Worm (Caenorhabditis elegans) whole organism, young adult: Measurements from ENCODE around the gene srh-69.

Experiments used
- B0019.2 ChIP-seq: fragments of 200-800 bp; sonication (Bioruptor generic); conservative IDR thresholded peaks from 2 replicates; pipeline ENCODE4 v1.3.6; 2022; ENCODE audit warnings: missing genetic modification reagents, missing genetic modification characterization, missing compliant biosample characterization
- F23B12.7 ChIP-seq: sonication (generic microtip); optimal IDR thresholded peaks from 2 replicates; lab custom pipeline; 2017; ENCODE audit warnings: missing genetic modification characterization, mild to moderate bottlenecking, missing compliant biosample characterization, antibody characterized with exemption, moderate library complexity; ENCODE audit not compliant: insufficient read depth
- F37B4.10 ChIP-seq: fragments of 200-800 bp; sonication (Bioruptor generic); IDR thresholded peaks from 2 replicates; pipeline ENCODE4 v1.3.6; 2022; ENCODE audit warnings: missing genetic modification characterization, missing compliant biosample characterization
- K11D2.4 ChIP-seq: fragments of 200-800 bp; sonication (Bioruptor generic); IDR thresholded peaks from 2 replicates; pipeline ENCODE4 v1.3.6; 2022; ENCODE audit warnings: missing genetic modification reagents, missing genetic modification characterization, missing compliant biosample characterization
- K12H6.12 ChIP-seq: fragments of 200-800 bp; sonication (Bioruptor generic); optimal IDR thresholded peaks from 2 replicates; lab custom pipeline; 2018; ENCODE audit warnings: mild to moderate bottlenecking, missing genetic modification characterization, missing compliant biosample characterization
- Y53G8AR.9 ChIP-seq: fragments of 200-800 bp; sonication (Bioruptor generic); conservative IDR thresholded peaks from 2 replicates; pipeline ENCODE4 v1.3.6; 2022; ENCODE audit warnings: missing genetic modification reagents, missing genetic modification characterization, missing compliant biosample characterization
- Y56A3A.18 ChIP-seq: fragments of 200-800 bp; sonication (Bioruptor generic); IDR thresholded peaks from 2 replicates; pipeline ENCODE4 v1.3.6; 2022; ENCODE audit warnings: missing genetic modification reagents, missing genetic modification characterization, missing compliant biosample characterization
- Y67H2A.10 ChIP-seq: fragments of 200-800 bp; sonication (Bioruptor generic); conservative IDR thresholded peaks from 2 replicates; pipeline ENCODE4 v1.3.6; 2022; ENCODE audit warnings: missing genetic modification reagents, missing genetic modification characterization, missing compliant biosample characterization
- ZK185.1 ChIP-seq: sonication (generic microtip); optimal IDR thresholded peaks from 2 replicates; lab custom pipeline; 2016; ENCODE audit warnings: mild to moderate bottlenecking, missing genetic modification characterization, missing compliant biosample characterization; ENCODE audit not compliant: poor library complexity, severe bottlenecking
- aptf-3 ChIP-seq: fragments of 200-800 bp; sonication (Bioruptor generic); IDR thresholded peaks from 2 replicates; pipeline ENCODE4 v1.3.6; 2022; ENCODE audit warnings: missing genetic modification characterization, missing compliant biosample characterization
- attf-5 ChIP-seq: fragments of 200-800 bp; sonication (Bioruptor generic); optimal IDR thresholded peaks from 2 replicates; lab custom pipeline; 2018; ENCODE audit warnings: mild to moderate bottlenecking, missing genetic modification characterization, missing compliant biosample characterization
- cebp-2 ChIP-seq: fragments of 200-800 bp; sonication (Bioruptor generic); IDR thresholded peaks from 2 replicates; pipeline ENCODE4 v1.3.6; 2022; ENCODE audit warnings: missing genetic modification characterization, missing compliant biosample characterization
- ceh-100 ChIP-seq: fragments of 200-800 bp; sonication (Bioruptor generic); IDR thresholded peaks from 2 replicates; pipeline ENCODE4 v1.3.6; 2022; ENCODE audit warnings: missing genetic modification reagents, missing genetic modification characterization, missing compliant biosample characterization
- ceh-27 ChIP-seq: fragments of 200-800 bp; sonication (Bioruptor generic); optimal IDR thresholded peaks from 2 replicates; lab custom pipeline; 2018; ENCODE audit warnings: mild to moderate bottlenecking, missing genetic modification characterization, moderate library complexity, missing compliant biosample characterization
- ceh-91 ChIP-seq: fragments of 200-800 bp; sonication (Bioruptor generic); IDR thresholded peaks from 2 replicates; pipeline ENCODE4 v1.3.6; 2022; ENCODE audit warnings: missing genetic modification reagents, missing genetic modification characterization, missing compliant biosample characterization
- chd-7 ChIP-seq: sonication (generic microtip); optimal IDR thresholded peaks from 2 replicates; lab custom pipeline; 2016; ENCODE audit warnings: mild to moderate bottlenecking, missing genetic modification characterization, moderate library complexity, missing compliant biosample characterization
- dox-1 ChIP-seq: fragments of 200-800 bp; sonication (Bioruptor generic); IDR thresholded peaks from 2 replicates; pipeline ENCODE4 v1.3.6; 2022; ENCODE audit warnings: missing genetic modification reagents, missing genetic modification characterization, missing compliant biosample characterization
- dpl-1 ChIP-seq: fragments of 150-350 bp; optimal IDR thresholded peaks from 2 replicates; lab custom pipeline; 2014; ENCODE audit warnings: missing biosample characterization, missing genetic modification reagents, missing genetic modification characterization
- efl-1 ChIP-seq: fragments of 150-350 bp; optimal IDR thresholded peaks from 2 replicates; lab custom pipeline; 2014; ENCODE audit warnings: missing biosample characterization, missing genetic modification reagents, missing genetic modification characterization
- egl-18 ChIP-seq: fragments of 200-800 bp; sonication (Bioruptor generic); IDR thresholded peaks from 2 replicates; pipeline ENCODE4 v1.3.6; 2022; ENCODE audit warnings: missing genetic modification reagents, missing genetic modification characterization, missing compliant biosample characterization
- egl-44 ChIP-seq: fragments of 200-800 bp; sonication (Bioruptor generic); IDR thresholded peaks from 2 replicates; pipeline ENCODE4 v1.3.6; 2022; ENCODE audit warnings: missing genetic modification reagents, missing genetic modification characterization, missing compliant biosample characterization
- ekl-4 ChIP-seq: fragments of 200-800 bp; sonication (Bioruptor generic); IDR thresholded peaks from 2 replicates; pipeline ENCODE4 v1.3.6; 2022; ENCODE audit warnings: missing genetic modification reagents, missing genetic modification characterization, missing compliant biosample characterization
- ets-4 ChIP-seq: fragments of 200-800 bp; sonication (Bioruptor generic); optimal IDR thresholded peaks from 2 replicates; lab custom pipeline; 2018; ENCODE audit warnings: mild to moderate bottlenecking, missing genetic modification characterization, missing compliant biosample characterization
- let-526 ChIP-seq: fragments of 200-800 bp; sonication (Bioruptor generic); IDR thresholded peaks from 2 replicates; pipeline ENCODE4 v1.3.6; 2022; ENCODE audit warnings: missing genetic modification reagents, missing genetic modification characterization, missing compliant biosample characterization
- let-607 ChIP-seq, 2 experiments: fragments of 200-800 bp in 1 of 2; sonication (Bioruptor generic) in 1 of 2; sonication (generic microtip) in 1 of 2; optimal IDR thresholded peaks; 2 replicates each; lab custom pipeline; 2016 to 2018; ENCODE audit warnings: mild to moderate bottlenecking in 2 of 2, missing compliant biosample characterization in 2 of 2, missing genetic modification characterization in 2 of 2, moderate library complexity in 2 of 2, missing genotype in 1 of 2
- lin-54 ChIP-seq: fragments of 200-800 bp; sonication (Bioruptor generic); optimal IDR thresholded peaks from 2 replicates; lab custom pipeline; 2018; ENCODE audit warnings: mild to moderate bottlenecking, missing genetic modification characterization, missing compliant biosample characterization
- madf-10 ChIP-seq: sonication (generic microtip); optimal IDR thresholded peaks from 2 replicates; lab custom pipeline; 2016; ENCODE audit warnings: mild to moderate bottlenecking, missing genetic modification characterization, missing compliant biosample characterization
- madf-3 ChIP-seq: fragments of 200-800 bp; sonication (Bioruptor generic); IDR thresholded peaks from 2 replicates; pipeline ENCODE4 v1.3.6; 2022; ENCODE audit warnings: missing genetic modification reagents, missing genetic modification characterization, missing compliant biosample characterization
- madf-6 ChIP-seq: fragments of 200-800 bp; sonication (Bioruptor generic); IDR thresholded peaks from 2 replicates; pipeline ENCODE4 v1.3.6; 2022; ENCODE audit warnings: missing genetic modification reagents, missing genetic modification characterization, missing compliant biosample characterization
- nfya-2 ChIP-seq: fragments of 200-800 bp; sonication (Bioruptor generic); IDR thresholded peaks from 2 replicates; pipeline ENCODE4 v1.3.6; 2022; ENCODE audit warnings: missing genetic modification reagents, missing genetic modification characterization, missing compliant biosample characterization
- nfyb-1 ChIP-seq: fragments of 200-800 bp; sonication (Bioruptor generic); IDR thresholded peaks from 2 replicates; pipeline ENCODE4 v1.3.6; 2022; ENCODE audit warnings: missing genetic modification reagents, missing genetic modification characterization, missing compliant biosample characterization
- nhr-27 ChIP-seq: fragments of 200-800 bp; sonication (Bioruptor generic); optimal IDR thresholded peaks from 2 replicates; lab custom pipeline; 2018; ENCODE audit warnings: mild to moderate bottlenecking, missing genetic modification characterization, moderate library complexity, missing compliant biosample characterization
- nhr-80 ChIP-seq: sonication (generic microtip); optimal IDR thresholded peaks from 2 replicates; lab custom pipeline; 2016; ENCODE audit warnings: missing genetic modification characterization, missing compliant biosample characterization
- nhr-90 ChIP-seq: sonication (generic microtip); optimal IDR thresholded peaks from 2 replicates; lab custom pipeline; 2016; ENCODE audit warnings: missing genotype, mild to moderate bottlenecking, missing genetic modification characterization, missing compliant biosample characterization
- rcor-1 ChIP-seq: fragments of 200-800 bp; sonication (Bioruptor generic); IDR thresholded peaks from 2 replicates; pipeline ENCODE4 v1.3.6; 2022; ENCODE audit warnings: missing genetic modification reagents, missing genetic modification characterization, missing compliant biosample characterization
- repo-1 ChIP-seq: sonication (generic microtip); optimal IDR thresholded peaks from 2 replicates; lab custom pipeline; 2017; ENCODE audit warnings: mild to moderate bottlenecking, missing genetic modification characterization, missing compliant biosample characterization
- snpc-1.1 ChIP-seq: sonication (generic microtip); optimal IDR thresholded peaks from 2 replicates; lab custom pipeline; 2017; ENCODE audit warnings: missing genetic modification characterization, mild to moderate bottlenecking, missing compliant biosample characterization, antibody characterized with exemption, moderate library complexity, missing genotype, missing genetic modification reagents; ENCODE audit not compliant: insufficient read depth
- snpc-4 ChIP-seq, 5 experiments: fragments of 150-350 bp in 1 of 5; sonication (generic microtip) in 4 of 5; optimal IDR thresholded peaks; 2 replicates each; lab custom pipeline; 2014 to 2018; ENCODE audit warnings: missing genetic modification characterization in 5 of 5, missing biosample characterization in 3 of 5, antibody characterized with exemption in 2 of 5, mild to moderate bottlenecking in 2 of 5, missing compliant biosample characterization in 2 of 5, missing genotype in 2 of 5, moderate library complexity in 2 of 5, missing genetic modification reagents in 1 of 5
- somi-1 ChIP-seq: fragments of 200-800 bp; sonication (Bioruptor generic); optimal IDR thresholded peaks from 2 replicates; lab custom pipeline; 2018; ENCODE audit warnings: mild to moderate bottlenecking, missing genetic modification characterization, missing compliant biosample characterization
- tbp1 ChIP-seq: fragments of 200-800 bp; sonication (Bioruptor generic); optimal IDR thresholded peaks from 2 replicates; lab custom pipeline; 2018; ENCODE audit warnings: mild to moderate bottlenecking, missing genetic modification characterization, missing compliant biosample characterization
- unc-62 ChIP-seq: fragments of 150-350 bp; optimal IDR thresholded peaks from 2 replicates; lab custom pipeline; 2014; ENCODE audit warnings: missing biosample characterization, missing genetic modification reagents, missing genetic modification characterization
- zfh-2 ChIP-seq: fragments of 200-800 bp; sonication (Bioruptor generic); conservative IDR thresholded peaks from 2 replicates; pipeline ENCODE4 v1.3.6; 2022; ENCODE audit warnings: missing genetic modification reagents, missing genetic modification characterization, missing compliant biosample characterization
- zim-3 ChIP-seq: sonication (generic microtip); optimal IDR thresholded peaks from 2 replicates; lab custom pipeline; 2017; ENCODE audit warnings: mild to moderate bottlenecking, missing genetic modification characterization, moderate library complexity, missing compliant biosample characterization
- ztf-18 ChIP-seq: sonication (generic microtip); optimal IDR thresholded peaks from 2 replicates; lab custom pipeline; 2016; ENCODE audit warnings: missing genotype, mild to moderate bottlenecking, missing genetic modification characterization, missing compliant biosample characterization
- ztf-22 ChIP-seq: fragments of 200-800 bp; sonication (Bioruptor generic); optimal IDR thresholded peaks from 2 replicates; lab custom pipeline; 2018; ENCODE audit warnings: mild to moderate bottlenecking, missing genetic modification characterization, moderate library complexity, missing compliant biosample characterization

The srh-69 gene

DNA sequence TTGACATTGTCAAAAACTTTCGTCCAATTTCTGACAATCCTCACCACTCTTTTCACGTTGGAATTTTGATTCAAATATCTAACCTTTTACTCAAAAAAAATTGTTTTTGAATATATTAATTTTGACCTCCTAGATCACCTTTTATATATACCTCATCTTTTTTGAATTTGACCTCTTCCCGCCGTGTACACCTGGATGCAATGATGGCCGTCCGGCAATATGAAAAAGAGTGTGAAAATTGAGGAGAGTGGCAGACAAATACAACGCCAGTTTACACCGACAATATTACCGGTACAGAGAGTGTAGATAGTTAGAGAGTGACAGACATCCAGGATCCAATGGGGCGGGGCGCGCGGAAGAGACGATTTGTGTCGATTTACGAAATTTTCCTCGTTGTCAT lies 5.1 kb upstream of the srh-69 start, which contains the start of gene ceh-99 (continued):
- TF ChIP-seq Y56A3A.18 (GFP tag; lab: Robert Waterston, UW) (peak; percentile 14; the same call in 1 of the 2 replicates), ceh-100 (GFP tag; lab: Robert Waterston, UW) (no peak), nfya-2 (GFP tag; lab: Robert Waterston, UW) (no peak), somi-1 (GFP tag; lab: Kevin White, UChicago) (no peak), dpl-1 (GFP tag; lab: Kevin White, UChicago) (no peak), B0019.2 (no peak), madf-3 (GFP tag; lab: Robert Waterston, UW) (0 out of 2 replicates have a peak, but pooled peaks have one; percentile 42), egl-18 (GFP tag; lab: Robert Waterston, UW) (no peak), madf-6 (GFP tag; lab: Robert Waterston, UW) (peak; percentile 76)

DNA sequence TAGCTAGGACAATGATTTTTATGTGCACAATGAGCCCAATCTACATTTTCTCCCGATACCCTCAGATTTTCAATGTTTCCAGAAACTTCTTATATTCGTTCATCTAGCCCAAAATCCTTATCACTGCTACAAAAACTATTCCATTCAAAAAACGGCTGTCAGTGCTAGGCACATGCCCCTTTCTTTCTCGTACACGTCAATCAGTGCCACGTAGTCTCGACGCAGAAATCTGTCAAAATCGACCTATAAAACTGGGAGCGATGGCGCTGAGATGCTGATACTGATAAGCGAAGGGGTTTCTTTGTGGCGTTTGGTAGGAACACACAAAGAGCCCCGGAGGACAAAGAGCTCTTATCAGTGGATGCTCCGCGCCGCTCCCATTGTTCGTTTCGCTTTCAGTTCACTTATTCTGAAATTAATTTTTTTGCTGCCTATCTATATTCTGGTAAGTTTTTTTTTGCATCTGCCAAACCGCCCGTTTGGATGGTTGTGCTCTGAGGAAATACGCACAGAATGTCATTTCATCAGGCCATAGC lies 4.4 kb upstream of the srh-69 start, which contains the start of gene srh-70:
TSS of gene srh-70 (minus strand) at position 51 of the 536 bp plus-strand sequence.
- peak; percentile 1 for TF ChIP-seq ztf-18 (tag; lab: Kevin White, UChicago)
- TF ChIP-seq ets-4 = peak; percentile 21
- TF ChIP-seq ZK185.1 = peak; percentile 46
- peak; percentile 5 for TF ChIP-seq F23B12.7
- TF ChIP-seq ekl-4 (GFP tag; lab: Robert Waterston, UW) = 0 out of 2 replicates have a peak, but pooled peaks have one; percentile 8
- TF ChIP-seq nhr-27 = no peak
- no peak for TF ChIP-seq aptf-3 (GFP tag; lab: Robert Waterston, UW)
- 0 out of 2 replicates have a peak, but pooled peaks have one; percentile 21 for TF ChIP-seq let-526 (GFP tag; lab: Robert Waterston, UW)
- no peak for TF ChIP-seq snpc-1.1 (tag; lab: Kevin White, UChicago)
- TF ChIP-seq zim-3 (tag; lab: Kevin White, UChicago) = no peak
- TF ChIP-seq chd-7 (tag; lab: Kevin White, UChicago) = peak; percentile 76
- TF ChIP-seq repo-1 = peak; percentile 29
- peak; percentile 58 for TF ChIP-seq lin-54
- TF ChIP-seq F37B4.10 (GFP tag; lab: Robert Waterston, UW) = no peak
- TF ChIP-seq ztf-22 = peak; percentile 12
- TF ChIP-seq madf-10 = peak; percentile 6
- TF ChIP-seq egl-44 = peak; percentile 37; the same call in 1 of the 2 replicates
- no peak for TF ChIP-seq K12H6.12 (tag; lab: Kevin White, UChicago)
- TF ChIP-seq Y56A3A.18 (GFP tag; lab: Robert Waterston, UW) = 0 out of 2 replicates have a peak, but pooled peaks have one; percentile 29
- peak; percentile 24 for TF ChIP-seq attf-5 (GFP tag; lab: Kevin White, UChicago)
- TF ChIP-seq let-607 (tag; optimal IDR thresholded peaks at IDR 0.05; lab: Kevin White, UChicago) = peak; percentile 99
- peak; percentile 57 for TF ChIP-seq tbp1
- peak; percentile 72 for TF ChIP-seq Y53G8AR.9 (GFP tag; lab: Robert Waterston, UW)
- TF ChIP-seq K11D2.4 (GFP tag; lab: Robert Waterston, UW) = 0 out of 2 replicates have a peak, but pooled peaks have one; percentile 15
- no peak for TF ChIP-seq Y67H2A.10 (GFP tag; lab: Robert Waterston, UW)
- no peak for TF ChIP-seq ceh-27 (GFP tag; lab: Kevin White, UChicago)
- TF ChIP-seq zfh-2 (GFP tag; lab: Robert Waterston, UW) = no peak
- TF ChIP-seq cebp-2 (GFP tag; lab: Robert Waterston, UW) = no peak
- TF ChIP-seq snpc-4 (GFP tag; optimal IDR thresholded peaks at IDR 0.05; lab: Kevin White, UChicago) = no peak
- TF ChIP-seq snpc-4 (tag; optimal IDR thresholded peaks at IDR 0.05; lab: Kevin White, UChicago) = peak in 2 of 4 experiments; percentile 22 to 29
- TF ChIP-seq efl-1 (GFP tag; lab: Kevin White, UChicago) = no peak
- TF ChIP-seq nfyb-1 (GFP tag; lab: Robert Waterston, UW) = no peak; the same call in 1 of the 2 replicates
- peak; percentile 99 for TF ChIP-seq unc-62 (GFP tag; lab: Kevin White, UChicago)
- no peak for TF ChIP-seq ceh-91
- TF ChIP-seq dox-1 = peak; percentile 79
- peak; percentile 96 for TF ChIP-seq nhr-80 (tag; lab: Kevin White, UChicago)
- no peak for TF ChIP-seq rcor-1 (GFP tag; lab: Robert Waterston, UW)
- TF ChIP-seq nhr-90 (tag; lab: Kevin White, UChicago) = peak; percentile 73
